Fruit fly (Drosophila melanogaster) whole organism, larva: ENCODE measurements around the gene CG17744.
A peak's percentile ranks its signal among the peaks of the same experiment; 100 is the strongest.

Experiments
- noc ChIP-seq: fragments of 200-800 bp; sonication (Bioruptor generic); optimal IDR thresholded peaks from 3 replicates; lab custom pipeline; 2019; ENCODE audit warnings: missing biosample characterization, mild to moderate bottlenecking, missing genetic modification characterization, moderate library complexity

The CG17744 gene

DNA sequence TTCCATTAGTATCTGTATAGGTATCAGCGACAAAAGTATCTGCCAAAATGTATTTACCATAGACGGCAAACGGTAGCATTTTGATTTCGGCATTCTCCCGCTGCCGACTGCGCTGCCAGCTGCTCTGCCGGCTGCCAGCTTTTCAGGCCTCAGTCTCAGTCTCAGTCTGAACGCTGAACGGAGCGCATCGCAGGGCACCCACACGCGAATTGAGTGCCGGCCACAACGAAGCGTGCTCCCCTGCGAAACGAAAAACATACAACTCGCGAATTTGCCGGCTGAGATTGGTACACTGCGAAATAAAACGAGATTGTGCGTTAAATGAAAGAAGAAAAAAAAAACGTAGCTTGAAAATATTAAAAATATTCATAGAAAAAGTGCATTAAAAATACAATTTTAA is 27.9 kb downstream of the CG17744 start, which contains the start of gene Mp:
Mp (plus strand) TSS at position 152 of the 400 bp plus-strand sequence.
- TF ChIP-seq noc (tag; lab: Kevin White, UChicago) = no peak

dm6 chr3L:6997410-6997809 is 29.2 kb downstream of the CG17744 start:
- TF ChIP-seq noc (tag; lab: Kevin White, UChicago) = no peak

DNA sequence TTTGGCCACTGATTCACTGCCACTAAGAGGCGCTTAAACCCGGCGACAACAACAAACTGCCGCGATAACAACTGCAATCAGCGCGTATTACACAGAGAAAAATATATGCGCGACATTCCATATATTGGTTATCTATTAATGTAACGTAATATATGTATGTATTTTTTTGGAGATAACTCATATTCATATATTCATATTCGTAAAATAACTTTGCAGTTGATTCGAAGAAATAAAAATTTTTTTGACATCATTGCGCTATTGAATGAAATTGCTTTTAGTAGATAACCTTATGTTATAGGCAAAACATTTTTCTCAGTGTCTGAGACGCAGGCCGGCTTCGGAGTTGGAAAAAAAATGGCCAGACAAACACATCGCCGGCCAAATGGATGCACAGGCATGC is 29.7 kb downstream of the CG17744 start:
- no peak for TF ChIP-seq noc (tag; lab: Kevin White, UChicago)

dm6 chr3L:6995364-6995749 is 31.2 kb downstream of the CG17744 start:
- TF ChIP-seq noc (tag; lab: Kevin White, UChicago) = no peak

dm6 chr3L:6993350-6993749 is 33.2 kb downstream of the CG17744 start:
- no peak for TF ChIP-seq noc (tag; lab: Kevin White, UChicago)

dm6 chr3L:6990288-6990687 is 36.3 kb downstream of the CG17744 start, which contains the start of gene bin:
Gene bin, plus strand, starts transcription at chr3L:6990622.
- no peak for TF ChIP-seq noc (tag; lab: Kevin White, UChicago)

- TF ChIP-seq noc (tag; lab: Kevin White, UChicago) = peak; percentile 76
These were observed 37.5 kb downstream of the CG17744 start for dm6 chr3L:6988942-6989569.

DNA sequence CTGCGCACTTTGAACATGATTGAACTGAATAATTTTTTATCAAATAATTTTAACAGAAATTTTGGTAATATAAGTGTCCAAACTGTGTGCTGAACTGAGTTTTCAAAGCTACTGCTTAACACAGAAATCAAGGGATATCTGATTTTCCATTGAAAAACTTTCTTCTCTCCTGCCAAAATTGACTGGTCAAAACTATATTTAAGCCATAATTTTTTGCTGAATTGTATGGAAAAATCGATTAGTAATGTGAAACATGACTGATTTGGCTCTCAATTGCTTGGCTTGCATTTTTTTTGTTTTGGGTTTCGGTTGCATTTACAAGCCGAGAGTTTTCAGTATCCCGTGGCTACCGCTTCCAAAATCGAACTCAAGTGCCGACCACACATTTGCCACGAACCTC is 42.1 kb downstream of the CG17744 start, which contains the start of the genes CG32388 and CG43439:
CG32388 (minus strand) TSS at position 101 of the 400 bp plus-strand sequence.
CG43439 (minus strand) TSS at position 101 of the 400 bp plus-strand sequence.
- no peak for TF ChIP-seq noc (tag; lab: Kevin White, UChicago)

dm6 chr3L:6981823-6982222 is 44.8 kb downstream of the CG17744 start:
- TF ChIP-seq noc (tag; lab: Kevin White, UChicago) = no peak

DNA sequence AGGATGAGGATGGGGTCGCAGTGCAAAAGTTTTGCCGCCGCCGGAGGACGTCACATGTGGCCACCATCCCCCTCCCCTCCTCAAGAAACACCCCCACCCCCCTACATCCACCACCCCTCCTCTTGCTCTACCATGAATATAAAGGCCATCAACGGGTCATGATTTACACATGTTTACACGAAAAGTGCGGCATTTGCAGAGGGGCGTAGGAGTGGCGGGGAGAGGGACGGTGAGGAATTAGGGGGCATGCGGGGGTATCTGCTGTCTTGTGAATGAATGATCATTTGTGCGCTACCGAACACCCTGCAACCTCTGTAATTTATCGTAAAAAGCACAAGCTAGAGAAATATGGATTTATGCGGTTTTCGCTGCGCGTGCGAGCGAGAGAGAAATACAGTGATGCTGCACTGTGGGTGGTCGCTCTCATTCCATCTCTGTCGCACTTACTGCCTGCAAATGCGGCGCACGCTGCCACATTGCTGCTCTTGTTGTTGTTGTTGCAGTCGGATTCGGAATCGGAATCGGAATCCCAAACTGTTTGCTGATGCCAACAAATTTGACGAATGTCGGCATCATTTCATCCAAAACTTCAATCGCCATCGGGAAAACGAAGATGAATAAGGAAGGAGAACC is 45.4 kb downstream of the CG17744 start:
- no peak for TF ChIP-seq noc (tag; lab: Kevin White, UChicago)

DNA sequence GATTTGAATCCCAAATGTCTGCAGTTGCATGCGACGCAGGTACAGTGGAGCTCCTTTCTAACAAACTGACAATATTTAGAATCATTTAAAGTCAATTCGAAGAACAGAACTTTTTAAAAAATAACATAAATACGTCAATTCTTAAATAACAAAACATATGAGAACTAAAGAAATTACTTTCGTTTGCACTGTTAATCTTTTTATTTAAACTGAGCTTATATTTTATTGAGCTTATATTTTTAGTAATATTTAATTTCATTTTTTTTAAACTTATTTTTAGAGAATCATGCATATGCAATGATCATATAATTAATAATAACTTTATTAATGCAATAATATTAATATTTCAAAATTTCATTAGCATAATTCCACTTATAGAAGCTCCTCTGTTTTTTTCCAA is 46.0 kb downstream of the CG17744 start:
- TF ChIP-seq noc (tag; lab: Kevin White, UChicago) = no peak

DNA sequence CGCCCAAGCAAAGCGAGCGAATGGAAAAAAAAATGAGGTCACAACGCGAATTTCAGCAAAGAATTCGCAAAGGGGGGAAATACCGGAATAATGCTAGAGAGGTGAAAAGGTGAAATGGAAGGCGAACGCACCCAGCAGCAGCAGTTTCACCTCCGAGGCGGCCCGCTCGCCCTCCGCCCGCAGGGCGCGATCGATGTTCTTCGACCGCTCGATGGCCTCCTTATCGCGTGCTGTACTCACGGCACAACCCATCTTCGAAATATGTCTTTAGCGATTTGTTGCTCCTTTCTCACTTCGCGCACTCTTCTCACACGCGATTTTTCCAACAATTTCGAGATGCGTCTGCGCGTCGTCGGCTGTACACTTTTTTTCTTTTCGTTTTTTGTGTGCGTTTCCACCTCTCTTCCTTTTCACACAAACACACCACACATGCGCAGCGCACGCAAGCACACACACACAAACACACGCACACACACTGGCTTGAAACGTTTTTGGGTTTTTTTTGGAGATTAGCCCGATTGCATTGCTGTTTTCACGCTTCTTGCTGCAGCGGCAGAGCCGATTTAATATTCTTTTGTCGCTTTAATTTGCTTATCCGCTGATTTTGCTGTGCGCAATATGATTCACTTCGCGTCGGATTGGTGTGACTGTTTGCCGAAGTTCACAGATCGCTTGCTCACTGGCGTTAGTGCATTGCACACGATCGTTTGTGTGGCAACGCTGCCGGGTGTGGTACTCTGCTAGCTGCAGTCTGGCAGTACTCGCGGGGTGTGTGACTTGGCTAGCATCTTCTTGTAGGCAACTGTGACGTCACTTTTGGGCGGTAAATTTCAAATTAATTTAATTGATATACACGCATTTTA is 47.0 kb downstream of the CG17744 start, which contains the start of gene Galphai:
Galphai (minus strand) TSS at position 658 of the 863 bp plus-strand sequence.
- peak; percentile 22 for TF ChIP-seq noc (tag; lab: Kevin White, UChicago)

DNA sequence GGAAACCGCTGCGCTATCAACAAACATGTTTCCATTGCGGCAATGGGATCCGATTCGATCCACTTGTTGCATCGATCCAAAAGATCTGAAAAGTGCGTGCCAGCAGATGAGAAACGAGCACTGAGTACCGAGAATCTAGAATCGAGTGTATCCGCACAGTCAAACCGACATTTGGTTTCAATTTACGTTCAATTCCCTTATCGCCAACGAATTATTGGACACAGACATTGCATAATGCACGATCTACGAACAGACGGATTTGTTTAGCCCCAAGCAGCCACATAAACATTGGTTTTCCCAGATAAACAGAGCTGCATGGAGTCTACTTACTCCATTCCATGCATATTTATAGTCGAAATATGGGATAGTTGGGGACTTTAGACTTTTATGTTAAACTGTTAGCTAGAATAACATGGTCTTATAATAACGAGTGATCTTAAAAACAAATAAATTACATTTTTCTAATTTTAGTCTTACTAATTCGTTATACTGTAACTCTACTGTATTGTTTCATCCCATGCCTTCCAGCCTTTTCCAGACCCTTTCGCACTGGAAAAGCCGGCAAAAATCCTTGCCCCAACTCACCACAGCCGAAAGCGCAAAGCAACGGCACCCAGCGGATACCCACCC is 47.7 kb downstream of the CG17744 start:
- TF ChIP-seq noc (tag; lab: Kevin White, UChicago) = no peak

DNA sequence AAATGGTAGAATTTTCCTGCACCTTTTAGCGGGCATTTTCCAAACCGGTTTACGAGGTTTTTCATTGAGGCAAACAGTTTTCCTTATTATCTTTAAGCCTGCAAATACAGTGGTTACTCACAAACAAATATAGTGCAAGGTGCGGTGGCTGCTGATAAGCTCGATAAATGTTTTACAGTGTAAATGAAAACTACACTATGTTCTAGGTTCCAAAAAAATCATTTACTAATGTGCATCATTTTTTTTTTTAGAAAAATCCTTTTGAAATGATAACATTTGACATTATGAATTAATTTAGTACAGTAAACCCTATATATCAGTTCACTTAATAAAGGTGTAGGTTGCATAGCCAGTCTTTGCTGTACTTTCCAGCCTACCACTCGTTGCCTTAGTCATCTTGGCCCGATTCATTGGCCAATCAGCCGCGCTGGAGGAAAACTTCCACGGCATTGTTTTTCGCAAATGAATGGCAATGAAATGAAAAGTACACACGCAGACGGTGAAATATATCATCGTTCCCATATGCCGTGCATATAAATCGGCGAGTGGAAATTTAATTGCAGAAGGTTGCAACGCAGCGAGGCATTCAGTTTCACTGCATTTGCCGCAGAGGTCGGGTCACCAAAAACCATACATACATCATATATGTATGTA is 48.4 kb downstream of the CG17744 start:
- TF ChIP-seq noc (tag; lab: Kevin White, UChicago) = no peak

dm6 chr3L:6977391-6977790 is 49.2 kb downstream of the CG17744 start:
- TF ChIP-seq noc (tag; lab: Kevin White, UChicago) = no peak
